Worm (Caenorhabditis elegans): Measurements from ENCODE around the gene Y60A9.3.

ce11 chrX:14415641-14416040, 32.6 kb downstream of the Y60A9.3 start, which contains the start of gene F23D12.10:
- TF ChIP-seq elt-3 (tag; optimal IDR thresholded peaks at IDR 0.05): no peak
- no peak for TF ChIP-seq nhr-47 (tag; optimal IDR thresholded peaks at IDR 0.05)
- no peak for TF ChIP-seq ceh-90 (tag; optimal IDR thresholded peaks at IDR 0.05)
- TF ChIP-seq mab-9 (GFP tag; IDR thresholded peaks at IDR 0.05): no peak
- TF ChIP-seq nhr-11 (tag; optimal IDR thresholded peaks at IDR 0.05): no peak
